In genomic region chr2L:19516062-19516461, dm6 we compare ENCODE assay signal across 2 fruit fly cellular contexts.
TF ChIP-seq lines count a peak whose summit lies in the region.

No protein-coding gene starts in this region.

- TF ChIP-seq CTCF in whole organism, embryonic (GFP tag; optimal IDR thresholded peaks at IDR 0.05; lab: Kevin White, UChicago): no peak

TF ChIP-seq in whole organism, embryonic, 481 proteins besides CTCF, POLR2A, EP300 and RAD21:
- TF ChIP-seq Med (GFP tag; lab: Kevin White, UChicago) (peak; percentile 53), seq (GFP tag; IDR thresholded peaks at IDR 0.05; lab: Robert Waterston, UW) (peak; percentile 16; the same call in 1 of the 2 replicates), H2.0 (GFP tag; IDR thresholded peaks at IDR 0.05; lab: Robert Waterston, UW) (no peak), Pdp1 (GFP tag; optimal IDR thresholded peaks at IDR 0.05; lab: Kevin White, UChicago) (peak in 1 of 2 experiments; percentile 79), gsb-n (tag; optimal IDR thresholded peaks at IDR 0.05; lab: Kevin White, UChicago) (no peak), ewg (GFP tag; optimal IDR thresholded peaks at IDR 0.05; lab: Kevin White, UChicago) (peak; percentile 80), tna (GFP tag; IDR thresholded peaks at IDR 0.05; lab: Robert Waterston, UW; ENCODE audit: partially characterized antibody) (no peak), crp (GFP tag; optimal IDR thresholded peaks at IDR 0.05; lab: Kevin White, UChicago) (peak in 1 of 2 experiments; percentile 9), CG11456 (GFP tag; IDR thresholded peaks at IDR 0.05; lab: Robert Waterston, UW) (no peak)

TF ChIP-seq in whole organism, wandering third instar larva, 38 proteins besides CTCF, POLR2A, EP300 and RAD21:
- TF ChIP-seq Mio (GFP tag; optimal IDR thresholded peaks at IDR 0.05; lab: Kevin White, UChicago) (no peak), psq (GFP tag; optimal IDR thresholded peaks at IDR 0.05; lab: Kevin White, UChicago) (peak; percentile 34)

Comparison
In these comparisons a context has a peak if more than half of its experiments do, and no peak if none do; other contexts are left out.
1. Of the 10 proteins assayed by ChIP-seq in both whole organism, embryonic and whole organism, wandering third instar larva: peak only in whole organism, embryonic: none; only in whole organism, wandering third instar larva: psq; in both: none; in neither: 9.